Fruit fly (Drosophila melanogaster): ENCODE results near the gene beat-IV.
A peak's percentile ranks its signal among the peaks of the same experiment; 100 is the strongest.

The beat-IV gene

DNA sequence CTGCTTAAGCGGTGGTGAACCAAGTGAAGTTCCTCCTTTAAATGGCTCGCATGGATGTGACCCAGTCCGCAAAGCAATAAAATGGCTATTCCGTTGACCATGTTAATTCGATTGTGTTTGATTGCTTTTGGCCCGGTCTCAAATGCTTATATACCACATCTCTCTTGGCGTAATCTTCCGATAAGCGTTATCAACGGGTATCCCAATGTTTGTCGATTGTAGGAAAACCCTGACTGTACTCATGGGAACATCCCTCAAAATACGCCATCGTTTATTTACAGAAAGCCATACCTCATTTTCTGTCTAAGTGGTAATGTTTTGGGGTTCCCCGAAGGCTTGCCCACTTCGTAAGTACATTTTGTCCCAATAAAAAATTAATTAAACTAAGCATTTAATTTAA lies 41.7 kb downstream of the beat-IV start, which contains the start of gene CG10183:
CG10183 (minus strand) TSS at position 101 of the 400 bp plus-strand sequence.
- no peak for TF ChIP-seq Rel (GFP tag; optimal IDR thresholded peaks at IDR 0.05)
- TF ChIP-seq Rel (tag; optimal IDR thresholded peaks at IDR 0.05) = peak; percentile 64
- no peak for TF ChIP-seq Dfd (GFP tag; optimal IDR thresholded peaks at IDR 0.05)
- no peak for TF ChIP-seq dl (GFP tag; optimal IDR thresholded peaks at IDR 0.05; ENCODE audit: insufficient read depth in 1 of 2, partially characterized antibody in 2 of 2)

dm6 chr3R:23601346-23601817 lies 44.2 kb downstream of the beat-IV start:
- TF ChIP-seq CG32264 (GFP tag; optimal IDR thresholded peaks at IDR 0.05) (no peak), Dif (GFP tag; optimal IDR thresholded peaks at IDR 0.05; ENCODE audit: partially characterized antibody) (peak; percentile 30), woc (GFP tag; optimal IDR thresholded peaks at IDR 0.05) (no peak), sv (GFP tag; optimal IDR thresholded peaks at IDR 0.05) (no peak), dl (GFP tag; optimal IDR thresholded peaks at IDR 0.05; ENCODE audit: insufficient read depth in 1 of 2, partially characterized antibody in 2 of 2) (no peak), N (GFP tag; optimal IDR thresholded peaks at IDR 0.05) (peak; percentile 33), Vsx2 (GFP tag; optimal IDR thresholded peaks at IDR 0.05; ENCODE audit: partially characterized antibody) (no peak), CrebA (GFP tag; optimal IDR thresholded peaks at IDR 0.05; ENCODE audit: borderline replicate concordance) (peak; percentile 21), brk (GFP tag; optimal IDR thresholded peaks at IDR 0.05) (no peak), br (GFP tag; optimal IDR thresholded peaks at IDR 0.05) (no peak), OdsH (GFP tag; optimal IDR thresholded peaks at IDR 0.05) (no peak), GATAd (GFP tag; optimal IDR thresholded peaks at IDR 0.05) (no peak), psq (GFP tag; optimal IDR thresholded peaks at IDR 0.05) (no peak), sage (GFP tag; optimal IDR thresholded peaks at IDR 0.05) (no peak), dmrt93B (GFP tag; optimal IDR thresholded peaks at IDR 0.05) (no peak), fru (GFP tag; optimal IDR thresholded peaks at IDR 0.05) (no peak), h (GFP tag; optimal IDR thresholded peaks at IDR 0.05) (peak; percentile 55), Myc (optimal IDR thresholded peaks at IDR 0.05) (peak; percentile 81), CG9705 (GFP tag; optimal IDR thresholded peaks at IDR 0.05) (no peak), Sp1 (GFP tag; optimal IDR thresholded peaks at IDR 0.05) (no peak), foxo (GFP tag; optimal IDR thresholded peaks at IDR 0.05) (no peak)

- TF ChIP-seq pan (optimal IDR thresholded peaks at IDR 0.05) = no peak
- no peak for TF ChIP-seq Hr83 (GFP tag; optimal IDR thresholded peaks at IDR 0.05; ENCODE audit: poor library complexity, severe bottlenecking)
- TF ChIP-seq Sp1 (GFP tag; optimal IDR thresholded peaks at IDR 0.05) = no peak
- TF ChIP-seq Rel (GFP tag; optimal IDR thresholded peaks at IDR 0.05) = no peak
- no peak for TF ChIP-seq Rel (tag; optimal IDR thresholded peaks at IDR 0.05)
- no peak for TF ChIP-seq psq (GFP tag; optimal IDR thresholded peaks at IDR 0.05)
- TF ChIP-seq OdsH (GFP tag; optimal IDR thresholded peaks at IDR 0.05) = no peak
- no peak for TF ChIP-seq N (GFP tag; optimal IDR thresholded peaks at IDR 0.05)
- TF ChIP-seq Abd-B (GFP tag; optimal IDR thresholded peaks at IDR 0.05) = no peak
- no peak for TF ChIP-seq CG9705 (GFP tag; optimal IDR thresholded peaks at IDR 0.05)
- TF ChIP-seq brk (GFP tag; optimal IDR thresholded peaks at IDR 0.05) = no peak
Observed at dm6 chr3R:23605315-23605881, 48.2 kb downstream of the beat-IV start, which contains the start of gene CG10184. CG10184 (minus strand) TSS chr3R:23605495.

DNA sequence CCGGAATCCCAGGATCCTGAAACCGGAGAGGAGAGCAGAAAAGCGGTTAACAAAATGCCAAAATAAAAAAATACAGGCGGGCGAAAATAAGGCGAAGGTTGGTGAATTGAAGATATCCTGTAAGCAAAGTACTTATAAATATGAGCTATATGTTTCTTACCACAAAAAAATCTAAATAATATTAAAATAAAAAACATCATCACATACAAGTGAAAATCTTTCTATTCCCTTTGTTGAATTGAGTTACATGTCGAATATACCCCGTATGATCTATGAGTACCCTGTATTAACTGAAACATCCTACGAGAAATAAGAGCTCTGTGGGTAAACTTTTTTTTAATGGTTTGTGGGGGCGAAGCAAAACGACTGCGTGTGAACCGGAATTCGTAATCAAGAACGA lies 54.9 kb downstream of the beat-IV start:
- TF ChIP-seq HLH106 (tag; optimal IDR thresholded peaks at IDR 0.05) (no peak), Jra (GFP tag; optimal IDR thresholded peaks at IDR 0.05) (no peak), br (GFP tag; optimal IDR thresholded peaks at IDR 0.05) (no peak), CG9705 (GFP tag; optimal IDR thresholded peaks at IDR 0.05) (no peak), GATAd (GFP tag; optimal IDR thresholded peaks at IDR 0.05) (no peak), dmrt93B (GFP tag; optimal IDR thresholded peaks at IDR 0.05) (no peak), brk (GFP tag; optimal IDR thresholded peaks at IDR 0.05) (no peak), Vsx2 (GFP tag; optimal IDR thresholded peaks at IDR 0.05; ENCODE audit: partially characterized antibody) (no peak), CG32264 (GFP tag; optimal IDR thresholded peaks at IDR 0.05) (no peak), ey (GFP tag; optimal IDR thresholded peaks at IDR 0.05) (no peak), fru (GFP tag; optimal IDR thresholded peaks at IDR 0.05) (no peak), psq (GFP tag; optimal IDR thresholded peaks at IDR 0.05) (no peak), woc (GFP tag; optimal IDR thresholded peaks at IDR 0.05) (no peak)

dm6 chr3R:23622961-23623360 lies 65.7 kb downstream of the beat-IV start:
- TF ChIP-seq Rel (GFP tag; optimal IDR thresholded peaks at IDR 0.05) (no peak), Rel (tag; optimal IDR thresholded peaks at IDR 0.05) (no peak), OdsH (GFP tag; optimal IDR thresholded peaks at IDR 0.05) (no peak)
